Worm (Caenorhabditis elegans): Measurements from ENCODE around the gene vps-53.

ce11 chrIII:9802045-9802444 lies 44.7 kb upstream of the vps-53 start:
- TF ChIP-seq cog-1 (tag; optimal IDR thresholded peaks at IDR 0.05) (no peak), klf-2 (GFP tag; conservative IDR thresholded peaks at IDR 0.05) (no peak), flt-1 (GFP tag; IDR thresholded peaks at IDR 0.05) (no peak), ref-1 (GFP tag; conservative IDR thresholded peaks at IDR 0.05) (no peak), ztf-23 (GFP tag; IDR thresholded peaks at IDR 0.05) (no peak), T22C8.4 (GFP tag; IDR thresholded peaks at IDR 0.05) (no peak)

Data from whole organism, midembryonic.